Worm (Caenorhabditis elegans) whole organism, L1 larva: ENCODE results near the gene exc-6.
A peak's percentile ranks its signal among the peaks of the same experiment; 100 is the strongest.

Source experiments
- C04F5.9 ChIP-seq: sonication (generic microtip); optimal IDR thresholded peaks from 2 replicates; lab custom pipeline; 2016; ENCODE audit warnings: missing genetic modification characterization, missing compliant biosample characterization
- alr-1 ChIP-seq: fragments of 200-800 bp; sonication (Bioruptor generic); optimal IDR thresholded peaks from 2 replicates; lab custom pipeline; 2018; ENCODE audit warnings: borderline replicate concordance, mild to moderate bottlenecking, missing genetic modification characterization, missing compliant biosample characterization
- blmp-1 ChIP-seq: fragments of 150-350 bp; optimal IDR thresholded peaks from 2 replicates; lab custom pipeline; 2014; ENCODE audit warnings: missing biosample characterization, missing genetic modification characterization
- ces-1 ChIP-seq: fragments of 150-350 bp; optimal IDR thresholded peaks from 2 replicates; lab custom pipeline; 2014; ENCODE audit warnings: missing biosample characterization, missing genetic modification reagents, missing genetic modification characterization
- dsc-1 ChIP-seq: sonication (generic microtip); optimal IDR thresholded peaks from 2 replicates; lab custom pipeline; 2016; ENCODE audit warnings: mild to moderate bottlenecking, missing genetic modification characterization, missing compliant biosample characterization
- efl-1 ChIP-seq, 4 experiments: fragments of 150-350 bp; optimal IDR thresholded peaks in 3 of 4; peaks in 1 of 4; 1 replicate in 1 of 4; 2 replicates in 3 of 4; lab custom pipeline; 2014; ENCODE audit warnings: missing biosample characterization in 2 of 4, missing genetic modification characterization in 2 of 4, missing genetic modification reagents in 2 of 4
- efl-3 ChIP-seq: fragments of 200-800 bp; sonication (Bioruptor generic); optimal IDR thresholded peaks from 2 replicates; lab custom pipeline; 2018; ENCODE audit warnings: mild to moderate bottlenecking, missing genetic modification characterization, missing compliant biosample characterization
- egl-13 ChIP-seq: sonication (generic microtip); optimal IDR thresholded peaks from 2 replicates; lab custom pipeline; 2016; ENCODE audit warnings: missing genotype, missing genetic modification reagents, missing genetic modification characterization, missing compliant biosample characterization
- egl-27 ChIP-seq, 2 experiments: fragments of 150-350 bp in 1 of 2; sonication (generic microtip); optimal IDR thresholded peaks; 3 replicates each; lab custom pipeline; 2017 to 2018; ENCODE audit warnings: missing biosample characterization in 2 of 2, missing genetic modification characterization in 2 of 2, missing genetic modification reagents in 2 of 2
- elt-2 ChIP-seq: sonication (generic microtip); optimal IDR thresholded peaks from 2 replicates; lab custom pipeline; 2016; ENCODE audit warnings: missing genetic modification characterization, mild to moderate bottlenecking, inconsistent platforms, missing compliant biosample characterization, missing genetic modification reagents
- elt-3 ChIP-seq, 6 experiments: fragments of 150-350 bp in 1 of 6; sonication (generic microtip); optimal IDR thresholded peaks; 2 replicates each; lab custom pipeline; 2017 to 2018; ENCODE audit warnings: missing biosample characterization in 6 of 6, missing genetic modification characterization in 6 of 6, inconsistent platforms in 1 of 6
- ets-5 ChIP-seq: fragments of 200-800 bp; sonication (Bioruptor generic); IDR thresholded peaks from 2 replicates; pipeline ENCODE4 v1.3.6; 2022; ENCODE audit warnings: missing genetic modification characterization, missing compliant biosample characterization
- grh-1 ChIP-seq: fragments of 200-800 bp; sonication (Bioruptor generic); IDR thresholded peaks from 2 replicates; pipeline ENCODE4 v1.3.6; 2022; ENCODE audit warnings: missing genetic modification reagents, missing genetic modification characterization, missing compliant biosample characterization
- hpl-2 ChIP-seq: fragments of 150-350 bp; optimal IDR thresholded peaks from 2 replicates; lab custom pipeline; 2014; ENCODE audit warnings: missing biosample characterization, missing genetic modification reagents, missing genetic modification characterization
- jun-1 ChIP-seq: fragments of 150-350 bp; optimal IDR thresholded peaks from 2 replicates; lab custom pipeline; 2014; ENCODE audit warnings: missing biosample characterization, missing genetic modification reagents, missing genetic modification characterization
- lin-13 ChIP-seq: fragments of 150-350 bp; optimal IDR thresholded peaks from 2 replicates; lab custom pipeline; 2014; ENCODE audit warnings: missing biosample characterization, missing genetic modification reagents, missing genetic modification characterization
- lin-39 ChIP-seq: fragments of 150-350 bp; optimal IDR thresholded peaks from 2 replicates; lab custom pipeline; 2014; ENCODE audit warnings: missing biosample characterization, missing genetic modification reagents, missing genetic modification characterization
- lsy-2 ChIP-seq, 2 experiments: fragments of 150-350 bp; optimal IDR thresholded peaks; 2 replicates each; lab custom pipeline; 2014; ENCODE audit warnings: missing biosample characterization in 2 of 2, missing genetic modification characterization in 2 of 2
- mdl-1 ChIP-seq, 2 experiments: fragments of 150-350 bp; optimal IDR thresholded peaks; 2 replicates each; lab custom pipeline; 2014 to 2017; ENCODE audit warnings: missing biosample characterization in 2 of 2, missing genetic modification characterization in 2 of 2, inconsistent platforms in 1 of 2
- mef-2 ChIP-seq: fragments of 150-350 bp; optimal IDR thresholded peaks from 2 replicates; lab custom pipeline; 2014; ENCODE audit warnings: missing biosample characterization, missing genetic modification characterization
- mep-1 ChIP-seq: fragments of 150-350 bp; optimal IDR thresholded peaks from 2 replicates; lab custom pipeline; 2014; ENCODE audit warnings: missing biosample characterization, missing genetic modification characterization
- nhr-19 ChIP-seq: fragments of 200-800 bp; sonication (Bioruptor generic); conservative IDR thresholded peaks from 2 replicates; pipeline ENCODE4 v1.3.6; 2022; ENCODE audit warnings: missing genetic modification characterization, missing compliant biosample characterization
- nhr-20 ChIP-seq: sonication (generic microtip); optimal IDR thresholded peaks from 2 replicates; lab custom pipeline; 2016; ENCODE audit warnings: mild to moderate bottlenecking, missing genetic modification characterization, missing compliant biosample characterization
- nhr-28 ChIP-seq: fragments of 150-350 bp; optimal IDR thresholded peaks from 2 replicates; lab custom pipeline; 2014; ENCODE audit warnings: missing biosample characterization, missing genetic modification characterization
- nhr-47 ChIP-seq: sonication (generic microtip); optimal IDR thresholded peaks from 2 replicates; lab custom pipeline; 2016; ENCODE audit warnings: mild to moderate bottlenecking, missing genetic modification characterization, moderate library complexity, missing compliant biosample characterization
- nhr-84 ChIP-seq: sonication (generic microtip); optimal IDR thresholded peaks from 2 replicates; lab custom pipeline; 2017; ENCODE audit warnings: missing biosample characterization, missing genetic modification characterization
- nhr-85 ChIP-seq: sonication (generic microtip); peaks from one replicate; lab custom pipeline; 2016; ENCODE audit warnings: missing genetic modification characterization, inconsistent platforms, missing compliant biosample characterization
- nhr-90 ChIP-seq: sonication (generic microtip); optimal IDR thresholded peaks from 2 replicates; lab custom pipeline; 2016; ENCODE audit warnings: mild to moderate bottlenecking, missing genetic modification characterization, missing compliant biosample characterization; ENCODE audit not compliant: poor library complexity
- pqm-1 ChIP-seq: sonication (generic microtip); optimal IDR thresholded peaks from 3 replicates; lab custom pipeline; 2017; ENCODE audit warnings: missing biosample characterization, missing genetic modification characterization
- rnt-1 ChIP-seq: sonication (generic microtip); optimal IDR thresholded peaks from 2 replicates; lab custom pipeline; 2016; ENCODE audit warnings: mild to moderate bottlenecking, missing genetic modification characterization, moderate library complexity, missing compliant biosample characterization
- snpc-4 ChIP-seq: fragments of 150-350 bp; optimal IDR thresholded peaks from 2 replicates; lab custom pipeline; 2014; ENCODE audit warnings: missing biosample characterization, missing genetic modification characterization
- snu-23 ChIP-seq: sonication (generic microtip); optimal IDR thresholded peaks from 2 replicates; lab custom pipeline; 2016; ENCODE audit warnings: missing genetic modification characterization, missing compliant biosample characterization
- tbx-2 ChIP-seq: sonication (generic microtip); optimal IDR thresholded peaks from 2 replicates; lab custom pipeline; 2016; ENCODE audit warnings: missing genetic modification characterization, missing compliant biosample characterization
- unc-62 ChIP-seq: fragments of 150-350 bp; optimal IDR thresholded peaks from 2 replicates; lab custom pipeline; 2014; ENCODE audit warnings: missing biosample characterization, missing genetic modification reagents, missing genetic modification characterization
- xbp-1 ChIP-seq: sonication (generic microtip); optimal IDR thresholded peaks from 2 replicates; lab custom pipeline; 2016; ENCODE audit warnings: missing genetic modification characterization, missing compliant biosample characterization
- ztf-11 ChIP-seq, 2 experiments: sonication (generic microtip); optimal IDR thresholded peaks; 2 replicates each; lab custom pipeline; 2016 to 2017; ENCODE audit warnings: missing genetic modification characterization in 2 of 2, missing biosample characterization in 1 of 2, missing compliant biosample characterization in 1 of 2

The exc-6 gene

ce11 chrIII:1102908-1103307, at the start of gene exc-6:
TSS of gene exc-6 (plus strand) at chrIII:1103208.
- TF ChIP-seq nhr-85 (tag; lab: Kevin White, UChicago) = no peak
- TF ChIP-seq pqm-1 (tag; lab: Kevin White, UChicago) = no peak
- no peak for TF ChIP-seq mef-2
- no peak for TF ChIP-seq unc-62 (GFP tag; lab: Kevin White, UChicago)
- no peak for TF ChIP-seq nhr-19
- TF ChIP-seq jun-1 = no peak
- no peak for TF ChIP-seq blmp-1
- no peak for TF ChIP-seq hpl-2 (GFP tag; lab: Kevin White, UChicago)
- no peak for TF ChIP-seq xbp-1 (tag; lab: Kevin White, UChicago)
- no peak for TF ChIP-seq lin-13
- no peak for TF ChIP-seq rnt-1

ce11 chrIII:1054096-1054495, 48.9 kb upstream of the exc-6 start:
- TF ChIP-seq egl-13 (tag; lab: Kevin White, UChicago) = no peak
- TF ChIP-seq nhr-47 (tag; lab: Kevin White, UChicago) = no peak
- peak; percentile 74 for TF ChIP-seq blmp-1
- TF ChIP-seq efl-3 = no peak
- no peak for TF ChIP-seq tbx-2
- no peak for TF ChIP-seq elt-3 (tag; optimal IDR thresholded peaks at IDR 0.05; lab: Kevin White, UChicago)
- no peak for TF ChIP-seq egl-27 (tag; optimal IDR thresholded peaks at IDR 0.05; lab: Kevin White, UChicago)
- TF ChIP-seq mep-1 (tag; lab: Kevin White, UChicago) = no peak
- no peak for TF ChIP-seq rnt-1
- TF ChIP-seq nhr-90 (tag; lab: Kevin White, UChicago) = no peak
- TF ChIP-seq lin-39 (tag; lab: Kevin White, UChicago) = no peak
- no peak for TF ChIP-seq ces-1 (GFP tag; lab: Kevin White, UChicago)
- no peak for TF ChIP-seq efl-1 (optimal IDR thresholded peaks at IDR 0.05; lab: Kevin White, UChicago)
- peak in 1 of 2 experiments; percentile 63 for TF ChIP-seq efl-1 (GFP tag; optimal IDR thresholded peaks at IDR 0.05 in 1 of 2; lab: Kevin White, UChicago)

ce11 chrIII:1058074-1058473, 44.9 kb upstream of the exc-6 start:
- TF ChIP-seq nhr-20 (tag; lab: Kevin White, UChicago) = no peak
- TF ChIP-seq lsy-2 (tag; optimal IDR thresholded peaks at IDR 0.05; lab: Kevin White, UChicago) = no peak
- TF ChIP-seq alr-1 (tag; lab: Kevin White, UChicago) = no peak
- TF ChIP-seq elt-2 (tag; lab: Kevin White, UChicago) = no peak
- no peak for TF ChIP-seq nhr-19
- no peak for TF ChIP-seq lin-13
- no peak for TF ChIP-seq mdl-1 (tag; optimal IDR thresholded peaks at IDR 0.05; lab: Kevin White, UChicago)
- TF ChIP-seq dsc-1 = no peak
- no peak for TF ChIP-seq mep-1 (tag; lab: Kevin White, UChicago)
- TF ChIP-seq C04F5.9 (tag; lab: Kevin White, UChicago) = no peak

- TF ChIP-seq snu-23 (GFP tag; lab: Kevin White, UChicago) (no peak), mef-2 (no peak), ztf-11 (tag; optimal IDR thresholded peaks at IDR 0.05; lab: Kevin White, UChicago) (no peak), grh-1 (no peak), snpc-4 (no peak), jun-1 (no peak), dsc-1 (no peak), nhr-20 (tag; lab: Kevin White, UChicago) (no peak), mdl-1 (tag; optimal IDR thresholded peaks at IDR 0.05; lab: Kevin White, UChicago) (no peak), blmp-1 (no peak), nhr-28 (no peak), ets-5 (GFP tag; lab: Robert Waterston, UW) (no peak), nhr-84 (tag; lab: Kevin White, UChicago) (no peak)
- TF ChIP-seq, all 84 proteins: peak for 0
Measured at ce11 chrIII:1058881-1059280, 44.1 kb upstream of the exc-6 start.
